Fruit fly (Drosophila melanogaster) whole organism, wandering third instar larva: ENCODE data around the gene Inx5.

ENCODE experiments used
- Abd-B ChIP-seq: fragments of >200 bp; optimal IDR thresholded peaks from 2 replicates; lab custom pipeline; 2017; ENCODE audit warnings: missing biosample characterization, missing genetic modification characterization
- CG32264 ChIP-seq: fragments of 200-800 bp; sonication (Bioruptor generic); optimal IDR thresholded peaks from 2 replicates; lab custom pipeline; 2016; ENCODE audit warnings: missing biosample characterization, missing genetic modification characterization
- Dfd ChIP-seq: fragments of >200 bp; optimal IDR thresholded peaks from 2 replicates; lab custom pipeline; 2017; ENCODE audit warnings: missing biosample characterization, missing genetic modification characterization
- Dif ChIP-seq: fragments of 200-275, 200-300 bp; sonication (Bioruptor generic); optimal IDR thresholded peaks from 2 replicates; lab custom pipeline; 2018; ENCODE audit warnings: missing biosample characterization, missing genetic modification characterization; ENCODE audit not compliant: partially characterized antibody
- GATAd ChIP-seq: sonication (Bioruptor generic); optimal IDR thresholded peaks from 2 replicates; lab custom pipeline; 2016; ENCODE audit warnings: missing biosample characterization, missing genetic modification characterization
- HLH106 ChIP-seq: fragments of 200-800 bp; optimal IDR thresholded peaks from 3 replicates; lab custom pipeline; 2019; ENCODE audit warnings: missing biosample characterization, mild to moderate bottlenecking, missing genetic modification characterization, moderate library complexity
- Hnf4 ChIP-seq: fragments of 200-800 bp; sonication (Bioruptor generic); optimal IDR thresholded peaks from 2 replicates; lab custom pipeline; 2016; ENCODE audit warnings: missing biosample characterization, mild to moderate bottlenecking, missing genetic modification characterization
- Hr78 ChIP-seq: fragments of >200 bp; optimal IDR thresholded peaks from 2 replicates; lab custom pipeline; 2017; ENCODE audit warnings: missing biosample characterization, missing genetic modification characterization
- Hr83 ChIP-seq: fragments of 200-300 bp; sonication (Bioruptor generic); optimal IDR thresholded peaks from 2 replicates; lab custom pipeline; 2016; ENCODE audit warnings: missing biosample characterization, mild to moderate bottlenecking, missing genetic modification characterization, moderate library complexity; ENCODE audit not compliant: poor library complexity, severe bottlenecking
- Jra ChIP-seq: sonication (Bioruptor generic); optimal IDR thresholded peaks from 2 replicates; lab custom pipeline; 2016; ENCODE audit warnings: missing biosample characterization, missing genetic modification characterization
- Mio ChIP-seq: sonication (Bioruptor generic); optimal IDR thresholded peaks from 2 replicates; lab custom pipeline; 2016; ENCODE audit warnings: missing biosample characterization, missing genetic modification characterization
- Myc ChIP-seq: fragments of >200 bp; optimal IDR thresholded peaks from 2 replicates; lab custom pipeline; 2017
- N ChIP-seq: fragments of >200 bp; optimal IDR thresholded peaks from 2 replicates; lab custom pipeline; 2018; ENCODE audit warnings: missing biosample characterization, missing external identifiers, missing genetic modification characterization
- OdsH ChIP-seq: fragments of 200-800 bp; sonication (Bioruptor generic); optimal IDR thresholded peaks from 2 replicates; lab custom pipeline; 2016; ENCODE audit warnings: missing biosample characterization, mild to moderate bottlenecking, missing genetic modification characterization
- Rel ChIP-seq, 2 experiments: fragments of 200-800 bp; sonication (Bioruptor generic) in 1 of 2; optimal IDR thresholded peaks; 2 replicates in 1 of 2; 3 replicates in 1 of 2; lab custom pipeline; 2016 to 2019; ENCODE audit warnings: mild to moderate bottlenecking in 2 of 2, missing biosample characterization in 2 of 2, missing genetic modification characterization in 2 of 2, moderate library complexity in 1 of 2
- Sp1 ChIP-seq: fragments of 200-800 bp; sonication (Bioruptor generic); optimal IDR thresholded peaks from 3 replicates; lab custom pipeline; 2019; ENCODE audit warnings: missing biosample characterization, mild to moderate bottlenecking, missing genetic modification characterization, moderate library complexity
- br ChIP-seq: fragments of 200-800 bp; sonication (Bioruptor generic); optimal IDR thresholded peaks from 2 replicates; lab custom pipeline; 2016; ENCODE audit warnings: missing biosample characterization, missing genetic modification characterization
- brk ChIP-seq: fragments of 200-800 bp; sonication (Bioruptor generic); optimal IDR thresholded peaks from 2 replicates; lab custom pipeline; 2016; ENCODE audit warnings: missing biosample characterization, mild to moderate bottlenecking, missing genetic modification characterization
- dl ChIP-seq, 2 experiments: fragments of 175-275, 200-275 bp in 1 of 2; fragments of 200-275 bp in 1 of 2; sonication (Bioruptor generic); optimal IDR thresholded peaks; lab custom pipeline; 2018; ENCODE audit warnings: mild to moderate bottlenecking in 2 of 2, missing biosample characterization in 2 of 2, missing genetic modification characterization in 2 of 2, moderate library complexity in 2 of 2; ENCODE audit not compliant: partially characterized antibody in 2 of 2, insufficient read depth in 1 of 2
- dsf ChIP-seq: sonication (Bioruptor generic); optimal IDR thresholded peaks from 2 replicates; lab custom pipeline; 2016; ENCODE audit warnings: missing biosample characterization, missing genetic modification characterization, borderline replicate concordance
- ey ChIP-seq: fragments of 200-800 bp; sonication (Bioruptor generic); optimal IDR thresholded peaks from 2 replicates; lab custom pipeline; 2016; ENCODE audit warnings: missing biosample characterization, missing genetic modification characterization
- foxo ChIP-seq, 2 experiments: fragments of 200-800 bp; sonication (Bioruptor generic); optimal IDR thresholded peaks; 2 replicates in 1 of 2; 3 replicates in 1 of 2; lab custom pipeline; 2016 to 2017; ENCODE audit warnings: missing biosample characterization in 2 of 2, missing genetic modification characterization in 2 of 2
- fru ChIP-seq: fragments of 200-800 bp; sonication (Bioruptor generic); optimal IDR thresholded peaks from 3 replicates; lab custom pipeline; 2016; ENCODE audit warnings: missing biosample characterization, mild to moderate bottlenecking, missing genetic modification characterization
- h ChIP-seq: fragments of 200-800 bp; sonication (Bioruptor generic); optimal IDR thresholded peaks from 3 replicates; lab custom pipeline; 2016; ENCODE audit warnings: missing biosample characterization, mild to moderate bottlenecking, missing genetic modification characterization
- jim ChIP-seq: fragments of 175-275, 200-325 bp; sonication (Bioruptor generic); optimal IDR thresholded peaks from 2 replicates; lab custom pipeline; 2016; ENCODE audit warnings: missing biosample characterization, mild to moderate bottlenecking, missing genetic modification characterization
- lola ChIP-seq: fragments of >200 bp; optimal IDR thresholded peaks from 2 replicates; lab custom pipeline; 2017; ENCODE audit warnings: missing biosample characterization, missing genetic modification characterization
- pan ChIP-seq: fragments of >200 bp; optimal IDR thresholded peaks from 2 replicates; lab custom pipeline; 2017
- psq ChIP-seq: fragments of 200-800 bp; sonication (Bioruptor generic); optimal IDR thresholded peaks from 3 replicates; lab custom pipeline; 2017; ENCODE audit warnings: missing biosample characterization, mild to moderate bottlenecking, missing genetic modification characterization, moderate library complexity
- rgr ChIP-seq: fragments of 200-800 bp; sonication (Bioruptor generic); optimal IDR thresholded peaks from 3 replicates; lab custom pipeline; 2016; ENCODE audit warnings: missing biosample characterization, mild to moderate bottlenecking, missing genetic modification characterization
- sage ChIP-seq: fragments of 200-800 bp; sonication (Bioruptor generic); optimal IDR thresholded peaks from 2 replicates; lab custom pipeline; 2016; ENCODE audit warnings: missing biosample characterization, mild to moderate bottlenecking, missing genetic modification characterization
- sv ChIP-seq: fragments of 200-800 bp; sonication (Bioruptor generic); optimal IDR thresholded peaks from 3 replicates; lab custom pipeline; 2016; ENCODE audit warnings: missing biosample characterization, missing genetic modification characterization
- tai ChIP-seq: sonication (Bioruptor generic); optimal IDR thresholded peaks from 2 replicates; lab custom pipeline; 2016; ENCODE audit warnings: missing biosample characterization, missing genetic modification characterization
- woc ChIP-seq: sonication (Bioruptor generic); optimal IDR thresholded peaks from 2 replicates; lab custom pipeline; 2016; ENCODE audit warnings: missing biosample characterization, mild to moderate bottlenecking, missing genetic modification characterization

The Inx5 gene

dm6 chrX:19174850-19175571 lies 4.3 kb upstream of the Inx5 start, which contains the start of gene CG33939:
Gene CG33939, minus strand, starts transcription at chrX:19174900.
- TF ChIP-seq Rel (GFP tag; optimal IDR thresholded peaks at IDR 0.05; lab: Kevin White, UChicago): no peak
- peak; percentile 31 for TF ChIP-seq Rel (tag; optimal IDR thresholded peaks at IDR 0.05; lab: Kevin White, UChicago)
- TF ChIP-seq tai (GFP tag; lab: Kevin White, UChicago): no peak
- TF ChIP-seq Myc (lab: Kevin White, UChicago): peak; percentile 77

dm6 chrX:19174092-19174491 lies 3.4 kb upstream of the Inx5 start:
- TF ChIP-seq Sp1 (GFP tag; lab: Kevin White, UChicago) (no peak), Hr83 (GFP tag; lab: Kevin White, UChicago) (no peak), HLH106 (tag; lab: Kevin White, UChicago) (no peak), psq (GFP tag; lab: Kevin White, UChicago) (no peak), dl (GFP tag; optimal IDR thresholded peaks at IDR 0.05; lab: Kevin White, UChicago; ENCODE audit: insufficient read depth in 1 of 2, partially characterized antibody in 2 of 2) (no peak), OdsH (no peak), CG32264 (GFP tag; lab: Kevin White, UChicago) (no peak), dsf (no peak)

DNA sequence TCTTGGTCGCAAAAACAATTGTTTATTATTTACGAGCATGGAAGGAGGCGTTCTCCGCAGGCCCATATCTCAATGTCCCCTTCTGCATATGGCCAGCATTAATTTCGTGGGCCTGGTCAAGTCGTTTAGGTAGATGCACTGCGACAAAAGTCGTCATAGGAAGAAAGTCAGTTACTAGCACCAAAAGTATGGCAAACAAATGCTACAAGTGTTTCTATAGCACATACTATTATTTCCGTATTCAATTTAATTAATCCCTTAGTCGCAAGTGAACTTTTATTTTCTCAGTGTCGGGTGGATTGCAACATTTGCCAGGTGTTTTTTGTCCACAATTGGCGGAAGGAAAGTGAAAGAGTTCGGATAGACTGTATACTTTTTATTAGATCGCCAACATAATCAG lies 2.3 kb upstream of the Inx5 start:
- TF ChIP-seq Hnf4 (GFP tag; lab: Kevin White, UChicago): no peak
- TF ChIP-seq ey (GFP tag; lab: Kevin White, UChicago): peak; percentile 9
- peak in 1 of 2 experiments; percentile 4 for TF ChIP-seq foxo (GFP tag; optimal IDR thresholded peaks at IDR 0.05; lab: Kevin White, UChicago)

DNA sequence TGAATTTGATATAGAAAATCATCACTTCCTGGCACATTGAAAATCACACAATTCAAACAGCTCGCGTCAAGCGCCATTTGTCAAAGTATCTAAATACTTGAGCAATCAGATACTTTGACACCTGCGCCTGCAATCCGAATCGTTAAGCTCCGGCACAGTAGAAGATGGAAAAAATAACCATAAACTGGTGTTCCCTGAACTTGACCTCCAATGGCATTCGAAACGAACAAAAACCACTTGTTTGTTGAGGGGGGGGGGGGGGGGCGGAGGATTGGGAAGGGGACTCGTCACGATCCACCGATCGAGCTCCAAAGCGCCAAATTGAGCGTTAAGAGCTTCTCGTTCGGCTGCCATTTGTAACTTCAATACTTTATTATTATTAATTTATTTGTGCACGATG lies 1.2 kb upstream of the Inx5 start:
- TF ChIP-seq Sp1 (GFP tag; lab: Kevin White, UChicago) (no peak), fru (GFP tag; lab: Kevin White, UChicago) (no peak), Dif (no peak), Abd-B (no peak), dl (GFP tag; optimal IDR thresholded peaks at IDR 0.05; lab: Kevin White, UChicago; ENCODE audit: insufficient read depth in 1 of 2, partially characterized antibody in 2 of 2) (no peak), OdsH (no peak), Rel (GFP tag; optimal IDR thresholded peaks at IDR 0.05; lab: Kevin White, UChicago) (no peak), Rel (tag; optimal IDR thresholded peaks at IDR 0.05; lab: Kevin White, UChicago) (no peak), woc (GFP tag; lab: Kevin White, UChicago) (no peak), sage (no peak)

DNA sequence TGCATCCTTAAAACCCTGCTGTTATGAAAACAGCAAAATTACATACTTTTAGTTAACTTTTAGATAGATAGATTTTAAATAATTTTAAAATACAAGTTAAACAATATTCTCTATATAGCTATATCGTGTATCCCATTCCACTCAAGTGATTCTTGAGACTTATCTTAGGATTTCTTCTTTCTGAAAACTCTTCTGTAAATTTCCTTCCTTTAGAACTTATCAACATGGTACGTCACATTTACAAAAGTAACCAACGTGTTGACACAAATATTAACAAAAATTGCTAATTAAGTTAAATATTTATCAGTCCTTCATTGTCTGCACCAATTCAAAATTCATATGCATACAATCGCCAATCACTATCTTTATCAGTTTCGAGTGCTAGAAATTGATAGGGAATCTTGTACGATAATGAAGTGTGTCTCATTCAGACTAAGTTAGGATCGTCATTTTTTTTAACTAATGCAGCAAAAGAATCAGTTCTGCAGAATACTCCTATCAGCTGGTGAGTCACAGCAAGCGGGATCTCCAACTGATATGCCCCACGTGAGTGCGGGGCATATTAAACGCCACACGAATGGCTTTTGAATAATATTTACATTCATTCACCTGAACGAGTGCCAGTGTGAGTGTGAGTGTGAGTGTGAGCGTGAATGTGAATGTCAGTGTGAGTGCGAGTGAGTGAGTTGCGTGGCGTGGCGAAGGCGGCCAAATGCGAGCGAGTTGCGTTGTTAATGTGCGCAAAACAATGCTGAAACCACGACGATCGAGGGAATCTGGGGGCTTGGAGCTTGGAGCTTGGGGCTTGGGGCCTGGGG lies 2.9 kb downstream of the Inx5 start:
- no peak for TF ChIP-seq GATAd (GFP tag; lab: Kevin White, UChicago)
- no peak for TF ChIP-seq Rel (GFP tag; optimal IDR thresholded peaks at IDR 0.05; lab: Kevin White, UChicago)
- TF ChIP-seq Rel (tag; optimal IDR thresholded peaks at IDR 0.05; lab: Kevin White, UChicago): peak; percentile 53
- TF ChIP-seq N: no peak
- peak; percentile 76 for TF ChIP-seq pan (lab: Kevin White, UChicago)
- TF ChIP-seq Hr83 (GFP tag; lab: Kevin White, UChicago): no peak
- TF ChIP-seq Mio: no peak
- no peak for TF ChIP-seq CG32264 (GFP tag; lab: Kevin White, UChicago)
- no peak for TF ChIP-seq jim (GFP tag; lab: Kevin White, UChicago)
- TF ChIP-seq OdsH: no peak
- TF ChIP-seq woc (GFP tag; lab: Kevin White, UChicago): peak; percentile 58
- TF ChIP-seq psq (GFP tag; lab: Kevin White, UChicago): no peak
- no peak for TF ChIP-seq dsf
- TF ChIP-seq dl (GFP tag; optimal IDR thresholded peaks at IDR 0.05; lab: Kevin White, UChicago; ENCODE audit: insufficient read depth in 1 of 2, partially characterized antibody in 2 of 2): no peak
- TF ChIP-seq h (GFP tag; lab: Kevin White, UChicago): peak; percentile 62
- TF ChIP-seq lola: no peak
- TF ChIP-seq sv (GFP tag; lab: Kevin White, UChicago): no peak
- no peak for TF ChIP-seq Dfd (GFP tag; lab: Kevin White, UChicago)
- TF ChIP-seq tai (GFP tag; lab: Kevin White, UChicago): no peak
- TF ChIP-seq Hr78: no peak
- no peak for TF ChIP-seq ey (GFP tag; lab: Kevin White, UChicago)
- no peak for TF ChIP-seq foxo (GFP tag; optimal IDR thresholded peaks at IDR 0.05; lab: Kevin White, UChicago)
- TF ChIP-seq Abd-B: no peak
- TF ChIP-seq rgr (GFP tag; lab: Kevin White, UChicago): peak; percentile 40
- no peak for TF ChIP-seq br (GFP tag; lab: Kevin White, UChicago)
- no peak for TF ChIP-seq Sp1 (GFP tag; lab: Kevin White, UChicago)
- peak; percentile 7 for TF ChIP-seq Jra (GFP tag; lab: Kevin White, UChicago)
- no peak for TF ChIP-seq Hnf4 (GFP tag; lab: Kevin White, UChicago)
- TF ChIP-seq sage: no peak
- no peak for TF ChIP-seq brk (GFP tag; lab: Kevin White, UChicago)
